Worm (Caenorhabditis elegans) whole organism, young adult: ENCODE data around the gene alx-1.

Experiments
- C06A6.2 ChIP-seq: fragments of 200-800 bp; sonication (Bioruptor generic); conservative IDR thresholded peaks from 2 replicates; pipeline ENCODE4 v1.3.6; 2022; ENCODE audit warnings: missing genetic modification characterization, missing compliant biosample characterization
- F10E7.11 ChIP-seq: sonication (generic microtip); optimal IDR thresholded peaks from 2 replicates; lab custom pipeline; 2017; ENCODE audit warnings: mild to moderate bottlenecking, missing genetic modification characterization, moderate library complexity, missing compliant biosample characterization
- F33H1.4 ChIP-seq: fragments of 200-800 bp; sonication (Bioruptor generic); IDR thresholded peaks from 2 replicates; pipeline ENCODE4 v1.3.6; 2022; ENCODE audit warnings: missing genetic modification reagents, missing genetic modification characterization, missing compliant biosample characterization
- F37B4.10 ChIP-seq: fragments of 200-800 bp; sonication (Bioruptor generic); IDR thresholded peaks from 2 replicates; pipeline ENCODE4 v1.3.6; 2022; ENCODE audit warnings: missing genetic modification characterization, missing compliant biosample characterization
- F55B11.4 ChIP-seq: sonication (generic microtip); optimal IDR thresholded peaks from 2 replicates; lab custom pipeline; 2016; ENCODE audit warnings: missing compliant biosample characterization, missing genetic modification characterization, borderline replicate concordance; ENCODE audit not compliant: insufficient read depth
- Y56A3A.18 ChIP-seq: fragments of 200-800 bp; sonication (Bioruptor generic); IDR thresholded peaks from 2 replicates; pipeline ENCODE4 v1.3.6; 2022; ENCODE audit warnings: missing genetic modification reagents, missing genetic modification characterization, missing compliant biosample characterization
- Y79H2A.3 ChIP-seq: fragments of 200-800 bp; sonication (Bioruptor generic); conservative IDR thresholded peaks from 2 replicates; pipeline ENCODE4 v1.3.6; 2022; ENCODE audit warnings: missing genetic modification reagents, missing genetic modification characterization, missing compliant biosample characterization
- aptf-2 ChIP-seq: fragments of 200-800 bp; sonication (Bioruptor generic); conservative IDR thresholded peaks from 2 replicates; pipeline ENCODE4 v1.3.6; 2022; ENCODE audit warnings: missing genetic modification reagents, missing genetic modification characterization, missing compliant biosample characterization
- bed-1 ChIP-seq: fragments of 200-800 bp; sonication (Bioruptor generic); IDR thresholded peaks from 2 replicates; pipeline ENCODE4 v1.3.6; 2022; ENCODE audit warnings: missing genetic modification reagents, missing genetic modification characterization, missing compliant biosample characterization
- cebp-1 ChIP-seq, 2 experiments: fragments of 200-800 bp in 1 of 2; sonication (Bioruptor generic) in 1 of 2; sonication (generic microtip) in 1 of 2; IDR thresholded peaks in 1 of 2; optimal IDR thresholded peaks in 1 of 2; 2 replicates each; pipeline versions ENCODE4 v1.3.6 to Lab custom; 2017 to 2022; ENCODE audit warnings: missing compliant biosample characterization in 2 of 2, missing genetic modification characterization in 2 of 2, mild to moderate bottlenecking in 1 of 2, missing genetic modification reagents in 1 of 2, moderate library complexity in 1 of 2
- ceh-79 ChIP-seq: sonication (generic microtip); optimal IDR thresholded peaks from 2 replicates; lab custom pipeline; 2017; ENCODE audit warnings: mild to moderate bottlenecking, missing genetic modification characterization, missing compliant biosample characterization
- ceh-91 ChIP-seq: fragments of 200-800 bp; sonication (Bioruptor generic); IDR thresholded peaks from 2 replicates; pipeline ENCODE4 v1.3.6; 2022; ENCODE audit warnings: missing genetic modification reagents, missing genetic modification characterization, missing compliant biosample characterization
- dox-1 ChIP-seq: fragments of 200-800 bp; sonication (Bioruptor generic); IDR thresholded peaks from 2 replicates; pipeline ENCODE4 v1.3.6; 2022; ENCODE audit warnings: missing genetic modification reagents, missing genetic modification characterization, missing compliant biosample characterization
- efl-1 ChIP-seq: fragments of 150-350 bp; optimal IDR thresholded peaks from 2 replicates; lab custom pipeline; 2014; ENCODE audit warnings: missing biosample characterization, missing genetic modification reagents, missing genetic modification characterization
- fkh-3 ChIP-seq: sonication (generic microtip); optimal IDR thresholded peaks from 2 replicates; lab custom pipeline; 2016; ENCODE audit warnings: mild to moderate bottlenecking, missing genetic modification characterization, missing compliant biosample characterization
- hmg-1.2 ChIP-seq: fragments of 200-800 bp; sonication (Bioruptor generic); IDR thresholded peaks from 2 replicates; pipeline ENCODE4 v1.3.6; 2022; ENCODE audit warnings: missing genetic modification reagents, missing genetic modification characterization, missing compliant biosample characterization
- hmg-20 ChIP-seq: fragments of 200-800 bp; sonication (Bioruptor generic); IDR thresholded peaks from 2 replicates; pipeline ENCODE4 v1.3.6; 2022; ENCODE audit warnings: missing genetic modification reagents, missing genetic modification characterization, missing compliant biosample characterization
- hrde-1 ChIP-seq: sonication (generic microtip); optimal IDR thresholded peaks from 2 replicates; lab custom pipeline; 2016; ENCODE audit warnings: missing genetic modification characterization, mild to moderate bottlenecking, missing compliant biosample characterization, moderate library complexity, missing genotype, missing genetic modification reagents, borderline replicate concordance
- let-607 ChIP-seq, 2 experiments: fragments of 200-800 bp in 1 of 2; sonication (Bioruptor generic) in 1 of 2; sonication (generic microtip) in 1 of 2; optimal IDR thresholded peaks; 2 replicates each; lab custom pipeline; 2016 to 2018; ENCODE audit warnings: mild to moderate bottlenecking in 2 of 2, missing compliant biosample characterization in 2 of 2, missing genetic modification characterization in 2 of 2, moderate library complexity in 2 of 2, missing genotype in 1 of 2
- lsl-1 ChIP-seq: fragments of 200-800 bp; sonication (Bioruptor generic); optimal IDR thresholded peaks from 2 replicates; lab custom pipeline; 2018; ENCODE audit warnings: mild to moderate bottlenecking, missing genetic modification characterization, moderate library complexity, missing compliant biosample characterization
- madf-3 ChIP-seq: fragments of 200-800 bp; sonication (Bioruptor generic); IDR thresholded peaks from 2 replicates; pipeline ENCODE4 v1.3.6; 2022; ENCODE audit warnings: missing genetic modification reagents, missing genetic modification characterization, missing compliant biosample characterization
- madf-6 ChIP-seq: fragments of 200-800 bp; sonication (Bioruptor generic); IDR thresholded peaks from 2 replicates; pipeline ENCODE4 v1.3.6; 2022; ENCODE audit warnings: missing genetic modification reagents, missing genetic modification characterization, missing compliant biosample characterization
- madf-8 ChIP-seq: fragments of 200-800 bp; sonication (Bioruptor generic); conservative IDR thresholded peaks from 2 replicates; pipeline ENCODE4 v1.3.6; 2022; ENCODE audit warnings: missing genetic modification reagents, missing genetic modification characterization, missing compliant biosample characterization
- mcd-1 ChIP-seq: fragments of 200-800 bp; sonication (Bioruptor generic); IDR thresholded peaks from 2 replicates; pipeline ENCODE4 v1.3.6; 2022; ENCODE audit warnings: missing genetic modification reagents, missing genetic modification characterization, missing compliant biosample characterization
- nfya-1 ChIP-seq: sonication (generic microtip); optimal IDR thresholded peaks from 2 replicates; lab custom pipeline; 2017; ENCODE audit warnings: antibody characterized with exemption, missing compliant biosample characterization, missing genetic modification characterization, borderline replicate concordance; ENCODE audit not compliant: insufficient read depth
- nhr-80 ChIP-seq: sonication (generic microtip); optimal IDR thresholded peaks from 2 replicates; lab custom pipeline; 2016; ENCODE audit warnings: missing genetic modification characterization, missing compliant biosample characterization
- nhr-90 ChIP-seq: sonication (generic microtip); optimal IDR thresholded peaks from 2 replicates; lab custom pipeline; 2016; ENCODE audit warnings: missing genotype, mild to moderate bottlenecking, missing genetic modification characterization, missing compliant biosample characterization
- sea-2 ChIP-seq: fragments of 200-800 bp; sonication (Bioruptor generic); IDR thresholded peaks from 2 replicates; pipeline ENCODE4 v1.3.6; 2022; ENCODE audit warnings: missing genetic modification characterization, missing compliant biosample characterization
- snpc-4 ChIP-seq, 5 experiments: fragments of 150-350 bp in 1 of 5; sonication (generic microtip) in 4 of 5; optimal IDR thresholded peaks; 2 replicates each; lab custom pipeline; 2014 to 2018; ENCODE audit warnings: missing genetic modification characterization in 5 of 5, missing biosample characterization in 3 of 5, antibody characterized with exemption in 2 of 5, mild to moderate bottlenecking in 2 of 5, missing compliant biosample characterization in 2 of 5, missing genotype in 2 of 5, moderate library complexity in 2 of 5, missing genetic modification reagents in 1 of 5
- tbp1 ChIP-seq: fragments of 200-800 bp; sonication (Bioruptor generic); optimal IDR thresholded peaks from 2 replicates; lab custom pipeline; 2018; ENCODE audit warnings: mild to moderate bottlenecking, missing genetic modification characterization, missing compliant biosample characterization
- tlf-1 ChIP-seq: fragments of 200-800 bp; sonication (Bioruptor generic); optimal IDR thresholded peaks from 2 replicates; lab custom pipeline; 2018; ENCODE audit warnings: mild to moderate bottlenecking, missing genetic modification characterization, missing compliant biosample characterization
- unc-62 ChIP-seq: fragments of 150-350 bp; optimal IDR thresholded peaks from 2 replicates; lab custom pipeline; 2014; ENCODE audit warnings: missing biosample characterization, missing genetic modification reagents, missing genetic modification characterization
- xnd-1 ChIP-seq: sonication (generic microtip); optimal IDR thresholded peaks from 2 replicates; lab custom pipeline; 2016; ENCODE audit warnings: missing genotype, missing genetic modification reagents, missing genetic modification characterization, missing compliant biosample characterization
- ztf-26 ChIP-seq: sonication (generic microtip); optimal IDR thresholded peaks from 2 replicates; lab custom pipeline; 2017; ENCODE audit warnings: missing genetic modification characterization, missing compliant biosample characterization
- ztf-6 ChIP-seq: fragments of 200-800 bp; sonication (Bioruptor generic); IDR thresholded peaks from 2 replicates; pipeline ENCODE4 v1.3.6; 2022; ENCODE audit warnings: missing genetic modification reagents, missing genetic modification characterization, missing compliant biosample characterization

alx-1 gene

ce11 chrIII:9944723-9945122, 12.4 kb upstream of the alx-1 start, which contains the start of gene gln-2:
gln-2 (minus strand) TSS chrIII:9944823.
- no peak for TF ChIP-seq F37B4.10 (GFP tag; lab: Robert Waterston, UW)
- no peak for TF ChIP-seq madf-3 (GFP tag; lab: Robert Waterston, UW)
- no peak for TF ChIP-seq unc-62
- TF ChIP-seq, all 124 proteins: peak for 0

DNA sequence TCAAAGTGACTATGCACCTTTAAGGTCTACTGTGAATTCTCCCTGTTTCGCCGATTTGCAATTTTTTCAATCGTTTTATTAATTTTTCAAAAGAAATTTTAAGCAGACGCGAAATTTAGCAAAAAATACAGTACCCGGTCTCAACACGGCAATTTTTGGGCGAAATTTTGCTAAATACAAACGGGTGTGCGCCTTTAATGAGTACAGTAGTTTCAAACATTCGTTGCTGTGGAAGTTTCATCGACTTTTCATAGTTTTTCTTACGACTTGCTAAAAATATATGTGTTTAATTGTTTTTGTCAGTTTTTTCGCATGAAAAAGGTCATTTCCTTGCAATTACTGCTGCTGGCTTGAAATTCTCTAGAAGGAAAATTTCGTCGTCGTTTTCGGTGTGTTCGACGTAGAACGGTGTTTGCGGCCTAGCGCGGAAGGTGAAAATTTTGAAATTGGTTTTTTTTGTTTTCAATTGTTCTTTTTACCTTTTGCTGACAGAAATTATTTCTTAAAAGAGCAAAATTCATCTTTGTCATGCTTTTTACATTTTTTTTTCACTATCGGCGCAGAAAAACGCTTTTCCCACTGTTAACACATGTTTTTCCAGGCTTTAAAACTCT, 10.2 kb upstream of the alx-1 start, which contains the start of gene K03H1.7:
TSS of gene K03H1.7 (plus strand) at position 600 of the 614 bp plus-strand sequence.
- TF ChIP-seq fkh-3 (tag; lab: Kevin White, UChicago) = no peak
- no peak for TF ChIP-seq bed-1 (GFP tag; lab: Robert Waterston, UW)
- TF ChIP-seq aptf-2 = no peak
- TF ChIP-seq cebp-1 (GFP tag; IDR thresholded peaks at IDR 0.05; lab: Robert Waterston, UW) = no peak
- no peak for TF ChIP-seq cebp-1 (tag; optimal IDR thresholded peaks at IDR 0.05; lab: Kevin White, UChicago)
- no peak for TF ChIP-seq C06A6.2 (GFP tag; lab: Robert Waterston, UW)
- TF ChIP-seq dox-1 (GFP tag; lab: Robert Waterston, UW) = 0 out of 2 replicates have a peak, but pooled peaks have one; percentile 7
- TF ChIP-seq efl-1 (GFP tag; lab: Kevin White, UChicago) = peak; percentile 21
- TF ChIP-seq Y56A3A.18 (GFP tag; lab: Robert Waterston, UW) = no peak
- peak; percentile 50 for TF ChIP-seq madf-8 (GFP tag; lab: Robert Waterston, UW)
- peak; percentile 89 for TF ChIP-seq lsl-1 (GFP tag; lab: Kevin White, UChicago)
- no peak for TF ChIP-seq nhr-90
- TF ChIP-seq mcd-1 (GFP tag; lab: Robert Waterston, UW) = no peak
- TF ChIP-seq xnd-1 (tag; lab: Kevin White, UChicago) = peak; percentile 53
- no peak for TF ChIP-seq sea-2 (GFP tag; lab: Robert Waterston, UW)
- peak; percentile 50 for TF ChIP-seq F33H1.4
- no peak for TF ChIP-seq Y79H2A.3 (GFP tag; lab: Robert Waterston, UW)
- TF ChIP-seq hmg-1.2 (GFP tag; lab: Robert Waterston, UW) = no peak
- 0 out of 2 replicates have a peak, but pooled peaks have one; percentile 22 for TF ChIP-seq madf-6 (GFP tag; lab: Robert Waterston, UW)
- TF ChIP-seq ztf-6 (GFP tag; lab: Robert Waterston, UW) = no peak
- TF ChIP-seq ceh-91 (GFP tag; lab: Robert Waterston, UW) = peak; percentile 62; the same call in 1 of the 2 replicates
- TF ChIP-seq snpc-4 (GFP tag; optimal IDR thresholded peaks at IDR 0.05; lab: Kevin White, UChicago) = no peak
- TF ChIP-seq snpc-4 (tag; optimal IDR thresholded peaks at IDR 0.05; lab: Kevin White, UChicago) = no peak
- no peak for TF ChIP-seq ceh-79 (tag; lab: Kevin White, UChicago)
- TF ChIP-seq F10E7.11 (tag; lab: Kevin White, UChicago) = no peak
- TF ChIP-seq nfya-1 (tag; lab: Kevin White, UChicago) = no peak
- TF ChIP-seq tlf-1 = no peak
- TF ChIP-seq ztf-26 (tag; lab: Kevin White, UChicago) = no peak
- no peak for TF ChIP-seq let-607 (tag; optimal IDR thresholded peaks at IDR 0.05; lab: Kevin White, UChicago)

- TF ChIP-seq hrde-1 (tag; lab: Kevin White, UChicago) = no peak
- no peak for TF ChIP-seq tbp1 (GFP tag; lab: Kevin White, UChicago)
- TF ChIP-seq aptf-2 = no peak
- no peak for TF ChIP-seq F55B11.4 (tag; lab: Kevin White, UChicago)
- TF ChIP-seq hmg-1.2 (GFP tag; lab: Robert Waterston, UW) = peak; percentile 24; the same call in 1 of the 2 replicates
- TF ChIP-seq hmg-20 (GFP tag; lab: Robert Waterston, UW) = no peak
- TF ChIP-seq ceh-79 (tag; lab: Kevin White, UChicago) = no peak
- TF ChIP-seq nhr-80 (tag; lab: Kevin White, UChicago) = no peak
These were observed 6.9 kb upstream of the alx-1 start, which contains the start of gene K03H1.13 for ce11 chrIII:9950244-9950643. K03H1.13 (minus strand) TSS chrIII:9950344.
